Fruit fly (Drosophila melanogaster) whole organism, embryonic: ENCODE measurements around the gene CG6800.

Experiments used
- Adf1 ChIP-seq: fragments of 200-800 bp; sonication (Bioruptor generic); IDR thresholded peaks from 2 replicates; pipeline ENCODE4 v1.3.6; 2022; ENCODE audit warnings: missing biosample characterization, missing genetic modification characterization
- Awh ChIP-seq: fragments of 200-800 bp; sonication (Bioruptor generic); IDR thresholded peaks from 2 replicates; pipeline ENCODE4, ENCODE4 v1.3.6; 2022; ENCODE audit warnings: missing biosample characterization, missing genetic modification characterization
- CG1024 ChIP-seq: fragments of 200-800 bp; sonication (Bioruptor generic); IDR thresholded peaks from 2 replicates; pipeline ENCODE4 v1.3.6; 2022; ENCODE audit warnings: missing biosample characterization, missing genetic modification characterization
- CG12219 ChIP-seq: fragments of 200-800 bp; sonication (Bioruptor generic); optimal IDR thresholded peaks from 3 replicates; lab custom pipeline; 2018; ENCODE audit warnings: missing biosample characterization, mild to moderate bottlenecking, missing genetic modification characterization
- CG13775 ChIP-seq: fragments of 200-800 bp; sonication (Bioruptor generic); optimal IDR thresholded peaks from 3 replicates; lab custom pipeline; 2017; ENCODE audit warnings: missing biosample characterization, mild to moderate bottlenecking, missing genetic modification characterization
- CG18599 ChIP-seq: fragments of 200-800 bp; sonication (Bioruptor generic); optimal IDR thresholded peaks from 3 replicates; lab custom pipeline; 2017; ENCODE audit warnings: missing biosample characterization, missing genetic modification characterization, mild to moderate bottlenecking, moderate library complexity, missing genetic modification reagents
- CG18619 ChIP-seq: fragments of 200-800 bp; sonication (Bioruptor generic); optimal IDR thresholded peaks from 3 replicates; lab custom pipeline; 2017; ENCODE audit warnings: missing biosample characterization, mild to moderate bottlenecking, missing genetic modification characterization
- CG2678 ChIP-seq: fragments of 200-800 bp; sonication (Bioruptor generic); optimal IDR thresholded peaks from 3 replicates; lab custom pipeline; 2019; ENCODE audit warnings: missing biosample characterization, mild to moderate bottlenecking, missing genetic modification characterization, moderate library complexity
- CG31365 ChIP-seq: fragments of 200-800 bp; sonication (Bioruptor generic); optimal IDR thresholded peaks from 2 replicates; lab custom pipeline; 2018; ENCODE audit warnings: missing biosample characterization, mild to moderate bottlenecking, missing genetic modification characterization
- CG3281 ChIP-seq: fragments of 200-800 bp; sonication (Bioruptor generic); optimal IDR thresholded peaks from 3 replicates; lab custom pipeline; 2017; ENCODE audit warnings: missing biosample characterization, mild to moderate bottlenecking, missing genetic modification characterization
- CG34376 ChIP-seq: fragments of 200-800 bp; sonication (Bioruptor generic); optimal IDR thresholded peaks from 2 replicates; lab custom pipeline; 2018; ENCODE audit warnings: missing biosample characterization, mild to moderate bottlenecking, missing genetic modification characterization
- CG6791 ChIP-seq: fragments of 200-800 bp; sonication (Bioruptor generic); IDR thresholded peaks from 3 replicates; pipeline ENCODE4 v1.3.6; 2022; ENCODE audit warnings: missing biosample characterization, missing genetic modification characterization; ENCODE audit not compliant: partially characterized antibody
- CG7372 ChIP-seq: fragments of 200-800 bp; sonication (Bioruptor generic); IDR thresholded peaks from 2 replicates; pipeline ENCODE4 v1.3.6; 2022; ENCODE audit warnings: missing biosample characterization, missing genetic modification characterization
- CG7745 ChIP-seq: fragments of 200-800 bp; sonication (Bioruptor generic); optimal IDR thresholded peaks from 2 replicates; lab custom pipeline; 2018; ENCODE audit warnings: missing biosample characterization, mild to moderate bottlenecking, missing genetic modification characterization, moderate library complexity
- Doc2 ChIP-seq: fragments of 200-800 bp; sonication (Bioruptor generic); IDR thresholded peaks from 2 replicates; pipeline ENCODE4 v1.3.6; 2022; ENCODE audit warnings: missing biosample characterization, missing genetic modification characterization
- Drgx ChIP-seq: fragments of 200-800 bp; sonication (Bioruptor generic); IDR thresholded peaks from 2 replicates; pipeline ENCODE4 v1.3.6; 2022; ENCODE audit warnings: missing biosample characterization, missing genetic modification characterization
- Ets65A ChIP-seq: fragments of 200-800 bp; sonication (Bioruptor generic); peaks from one replicate; lab custom pipeline; 2016; ENCODE audit warnings: missing biosample characterization, missing genetic modification characterization
- Ets97D ChIP-seq: fragments of 200-800 bp; sonication (Bioruptor generic); optimal IDR thresholded peaks from 3 replicates; lab custom pipeline; 2016; ENCODE audit warnings: missing biosample characterization, missing genetic modification characterization
- GATAe ChIP-seq: fragments of 200-800 bp; sonication (Bioruptor generic); conservative IDR thresholded peaks from 2 replicates; pipeline ENCODE4 v1.3.6; 2022; ENCODE audit warnings: missing biosample characterization, missing genetic modification characterization
- H15 ChIP-seq: fragments of 200-800 bp; sonication (Bioruptor generic); IDR thresholded peaks from 3 replicates; pipeline ENCODE4 v1.3.6; 2022; ENCODE audit warnings: missing biosample characterization, missing genetic modification characterization
- HLH3B ChIP-seq: fragments of 200-800 bp; sonication (Bioruptor generic); IDR thresholded peaks from 2 replicates; pipeline ENCODE4 v1.3.6; 2022; ENCODE audit warnings: missing biosample characterization, missing genetic modification characterization
- HLH4C ChIP-seq: fragments of 200-800 bp; sonication (Bioruptor generic); IDR thresholded peaks from 3 replicates; pipeline ENCODE4 v1.3.6; 2022; ENCODE audit warnings: missing biosample characterization, missing genetic modification characterization; ENCODE audit not compliant: partially characterized antibody
- HLH54F ChIP-seq: fragments of 200-800 bp; sonication (Bioruptor generic); optimal IDR thresholded peaks from 3 replicates; lab custom pipeline; 2016; ENCODE audit warnings: missing biosample characterization, missing genetic modification characterization
- HLHmδ ChIP-seq: fragments of 200-800 bp; sonication (Bioruptor generic); optimal IDR thresholded peaks from 2 replicates; lab custom pipeline; 2018; ENCODE audit warnings: missing biosample characterization, mild to moderate bottlenecking, missing genetic modification characterization, moderate library complexity
- Hey ChIP-seq: fragments of 200-800 bp; sonication (Bioruptor generic); optimal IDR thresholded peaks from 3 replicates; lab custom pipeline; 2018; ENCODE audit warnings: missing biosample characterization, mild to moderate bottlenecking, missing genetic modification characterization
- Pdp1 ChIP-seq, 2 experiments: fragments of 200-800 bp; sonication (Bioruptor generic); optimal IDR thresholded peaks; 3 replicates each; lab custom pipeline; 2016; ENCODE audit warnings: missing biosample characterization in 2 of 2, missing genetic modification characterization in 2 of 2, mild to moderate bottlenecking in 1 of 2, moderate library complexity in 1 of 2
- Scr ChIP-seq: fragments of 200-800 bp; sonication (Bioruptor generic); IDR thresholded peaks from 2 replicates; pipeline ENCODE4 v1.3.6; 2022; ENCODE audit warnings: missing biosample characterization, missing genetic modification characterization; ENCODE audit not compliant: partially characterized antibody
- ac ChIP-seq: fragments of 200-800 bp; sonication (Bioruptor generic); optimal IDR thresholded peaks from 3 replicates; lab custom pipeline; 2017; ENCODE audit warnings: missing biosample characterization, mild to moderate bottlenecking, missing genetic modification characterization
- ato ChIP-seq: fragments of 200-800 bp; sonication (Bioruptor generic); IDR thresholded peaks from 2 replicates; pipeline ENCODE4 v1.3.6; 2022; ENCODE audit warnings: missing biosample characterization, missing genetic modification characterization; ENCODE audit not compliant: partially characterized antibody
- cad ChIP-seq: fragments of >200 bp; optimal IDR thresholded peaks from 2 replicates; lab custom pipeline; 2017; ENCODE audit warnings: missing biosample characterization, missing genetic modification characterization
- chinmo ChIP-seq: fragments of 200-800 bp; sonication (Bioruptor generic); IDR thresholded peaks from 4 replicates; pipeline ENCODE4 v1.3.6; 2022; ENCODE audit warnings: missing biosample characterization, missing genetic modification characterization; ENCODE audit not compliant: partially characterized antibody
- cwo ChIP-seq: fragments of 200-800 bp; sonication (Bioruptor generic); optimal IDR thresholded peaks from 3 replicates; lab custom pipeline; 2017; ENCODE audit warnings: missing biosample characterization, missing genetic modification characterization, mild to moderate bottlenecking, moderate library complexity, missing genetic modification reagents
- dimm ChIP-seq: fragments of 200-800 bp; sonication (Bioruptor generic); IDR thresholded peaks from 2 replicates; pipeline ENCODE4 v1.3.6; 2022; ENCODE audit warnings: missing biosample characterization, missing genetic modification characterization
- dmrt11E ChIP-seq: fragments of 200-800 bp; sonication (Bioruptor generic); optimal IDR thresholded peaks from 3 replicates; lab custom pipeline; 2018; ENCODE audit warnings: missing biosample characterization, mild to moderate bottlenecking, missing genetic modification characterization, moderate library complexity
- exex ChIP-seq: fragments of 200-800 bp; sonication (Bioruptor generic); optimal IDR thresholded peaks from 4 replicates; lab custom pipeline; 2018; ENCODE audit warnings: missing biosample characterization, mild to moderate bottlenecking, missing genetic modification characterization, moderate library complexity
- fu2 ChIP-seq: fragments of 200-800 bp; sonication (Bioruptor generic); optimal IDR thresholded peaks from 2 replicates; lab custom pipeline; 2016; ENCODE audit warnings: missing biosample characterization, missing genetic modification characterization
- grn ChIP-seq: fragments of 200-800 bp; sonication (Bioruptor generic); optimal IDR thresholded peaks from 3 replicates; lab custom pipeline; 2017; ENCODE audit warnings: missing biosample characterization, missing genetic modification characterization
- mam ChIP-seq: fragments of 200-800 bp; sonication (Bioruptor generic); optimal IDR thresholded peaks from 3 replicates; lab custom pipeline; 2016; ENCODE audit warnings: missing biosample characterization, missing genetic modification characterization
- mirr ChIP-seq: fragments of 200-800 bp; sonication (Bioruptor generic); optimal IDR thresholded peaks from 3 replicates; lab custom pipeline; 2018; ENCODE audit warnings: missing biosample characterization, mild to moderate bottlenecking, missing genetic modification characterization
- nerfin-1 ChIP-seq: fragments of 200-800 bp; sonication (Bioruptor generic); optimal IDR thresholded peaks from 3 replicates; lab custom pipeline; 2019; ENCODE audit warnings: missing biosample characterization, mild to moderate bottlenecking, missing genetic modification characterization, moderate library complexity
- pros ChIP-seq: fragments of 200-800 bp; sonication (Bioruptor generic); optimal IDR thresholded peaks from 3 replicates; lab custom pipeline; 2019; ENCODE audit warnings: missing biosample characterization, mild to moderate bottlenecking, missing genetic modification characterization, moderate library complexity
- row ChIP-seq: fragments of 200-800 bp; sonication (Bioruptor generic); IDR thresholded peaks from 3 replicates; pipeline ENCODE4 v1.3.6; 2022; ENCODE audit warnings: missing biosample characterization, missing genetic modification characterization
- sd ChIP-seq: fragments of 200-800 bp; sonication (Bioruptor generic); optimal IDR thresholded peaks from 3 replicates; lab custom pipeline; 2018; ENCODE audit warnings: missing biosample characterization, mild to moderate bottlenecking, missing genetic modification characterization, moderate library complexity
- sim ChIP-seq: fragments of 200-800 bp; sonication (Bioruptor generic); IDR thresholded peaks from 2 replicates; pipeline ENCODE4 v1.3.6; 2022; ENCODE audit warnings: missing biosample characterization, missing genetic modification characterization
- sqz ChIP-seq: fragments of 200-800 bp; sonication (Bioruptor generic); optimal IDR thresholded peaks from 3 replicates; lab custom pipeline; 2018; ENCODE audit warnings: missing biosample characterization, mild to moderate bottlenecking, missing genetic modification characterization
- sug ChIP-seq: fragments of 200-800 bp; optimal IDR thresholded peaks from 2 replicates; lab custom pipeline; 2019; ENCODE audit warnings: missing biosample characterization, mild to moderate bottlenecking, missing genetic modification characterization, moderate library complexity

Gene CG6800

DNA sequence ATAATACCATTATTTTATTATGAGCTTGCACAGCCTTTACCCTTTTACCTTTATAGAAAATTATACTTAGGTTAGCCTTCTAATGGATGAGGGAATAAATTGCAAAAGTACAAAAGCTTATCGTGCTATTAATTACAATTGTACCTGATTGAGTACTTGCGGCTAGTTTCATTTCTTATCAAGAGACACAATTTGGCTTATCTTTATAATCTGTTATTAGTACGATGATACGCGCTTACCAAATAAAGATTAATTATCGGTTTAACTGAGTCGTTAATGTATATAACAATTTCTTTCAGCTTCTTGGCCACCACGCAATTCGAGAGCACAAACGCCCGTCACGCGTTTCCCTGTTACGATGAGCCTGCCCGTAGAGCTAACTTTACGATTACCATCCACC, 30.1 kb upstream of the CG6800 start:
- TF ChIP-seq exex (peak; percentile 93), H15 (GFP tag; lab: Robert Waterston, UW) (no peak), row (no peak), dimm (GFP tag; lab: Robert Waterston, UW) (no peak), CG34376 (peak; percentile 42), chinmo (GFP tag; lab: Robert Waterston, UW) (no peak), sug (tag; lab: Kevin White, UChicago) (peak; percentile 22)

- TF ChIP-seq dimm (GFP tag; lab: Robert Waterston, UW), result no peak
- TF ChIP-seq cad (GFP tag; lab: Kevin White, UChicago), result no peak
- no peak for TF ChIP-seq nerfin-1
- peak; percentile 4 for TF ChIP-seq CG18599 (GFP tag; lab: Kevin White, UChicago)
- TF ChIP-seq mirr, result peak; percentile 56
- TF ChIP-seq CG31365 (tag; lab: Kevin White, UChicago), result no peak
- TF ChIP-seq CG34376, result peak; percentile 95
- no peak for TF ChIP-seq CG13775 (GFP tag; lab: Kevin White, UChicago)
- no peak for TF ChIP-seq dmrt11E (tag; lab: Kevin White, UChicago)
- TF ChIP-seq grn, result peak; percentile 71
- peak; percentile 10 for TF ChIP-seq CG3281
- no peak for TF ChIP-seq CG1024 (GFP tag; lab: Robert Waterston, UW)
- no peak for TF ChIP-seq Adf1 (GFP tag; lab: Robert Waterston, UW)
- peak; percentile 93 for TF ChIP-seq exex
- TF ChIP-seq GATAe (GFP tag; lab: Robert Waterston, UW), result peak; percentile 35; the same call in 1 of the 2 replicates
- peak; percentile 72 for TF ChIP-seq sd (tag; lab: Kevin White, UChicago)
- peak; percentile 4 for TF ChIP-seq CG2678 (tag; lab: Kevin White, UChicago)
- no peak for TF ChIP-seq CG7745 (tag; lab: Kevin White, UChicago)
- TF ChIP-seq Pdp1 (GFP tag; optimal IDR thresholded peaks at IDR 0.05; lab: Kevin White, UChicago), result peak in 1 of 2 experiments; percentile 39
- peak; percentile 76 for TF ChIP-seq cwo
- TF ChIP-seq CG7372 (GFP tag; lab: Robert Waterston, UW), result no peak
- peak; percentile 76 for TF ChIP-seq sug (tag; lab: Kevin White, UChicago)
- no peak for TF ChIP-seq Ets97D (GFP tag; lab: Kevin White, UChicago)
- TF ChIP-seq, all 482 proteins: peak for 12
These were observed 26.7 kb upstream of the CG6800 start, which contains the start of gene CG31233 for dm6 chr3R:21748954-21749920. TSS of gene CG31233 (plus strand) at chr3R:21749853.

dm6 chr3R:21753099-21753498, 22.8 kb upstream of the CG6800 start:
- TF ChIP-seq Doc2, result no peak
- TF ChIP-seq HLH54F (GFP tag; lab: Kevin White, UChicago), result no peak
- no peak for TF ChIP-seq ato
- TF ChIP-seq Drgx (GFP tag; lab: Robert Waterston, UW), result no peak
- TF ChIP-seq CG18619 (GFP tag; lab: Kevin White, UChicago), result no peak
- no peak for TF ChIP-seq sqz (GFP tag; lab: Kevin White, UChicago)
- no peak for TF ChIP-seq fu2 (GFP tag; lab: Kevin White, UChicago)
- TF ChIP-seq HLHmδ (GFP tag; lab: Kevin White, UChicago), result no peak
- TF ChIP-seq Awh (GFP tag; lab: Robert Waterston, UW), result no peak
- TF ChIP-seq CG12219 (GFP tag; lab: Kevin White, UChicago), result no peak
- no peak for TF ChIP-seq Scr (GFP tag; lab: Robert Waterston, UW)
- no peak for TF ChIP-seq mam (GFP tag; lab: Kevin White, UChicago)
- no peak for TF ChIP-seq HLH3B
- TF ChIP-seq Ets65A, result peak; percentile 17
- TF ChIP-seq Hey, result no peak
- no peak for TF ChIP-seq pros (GFP tag; lab: Kevin White, UChicago)
- TF ChIP-seq HLH4C (GFP tag; lab: Robert Waterston, UW), result no peak
- TF ChIP-seq sim (GFP tag; lab: Robert Waterston, UW), result no peak
- TF ChIP-seq CG6791 (GFP tag; lab: Robert Waterston, UW), result no peak
- TF ChIP-seq ac (GFP tag; lab: Kevin White, UChicago), result no peak
